Worm (Caenorhabditis elegans): Measurements from ENCODE around the gene ZK616.8.

ce11 chrIV:5405345-5405744, 6.6 kb downstream of the ZK616.8 start, which contains the start of gene ZK616.61:
- no peak for TF ChIP-seq sea-1 (GFP tag; conservative IDR thresholded peaks at IDR 0.05)
- TF ChIP-seq tbx-11 (GFP tag; IDR thresholded peaks at IDR 0.05): no peak
- TF ChIP-seq hmg-4 (GFP tag; optimal IDR thresholded peaks at IDR 0.05): no peak

Measured in whole organism, early embryonic.